Fruit fly (Drosophila melanogaster) S2 (cell line): ENCODE results near the gene Prx6a.
A peak's percentile ranks its signal among the peaks of the same experiment; 100 is the strongest.

ENCODE experiments used
- CG8478 ChIP-seq: fragments of >200 bp; optimal IDR thresholded peaks from 2 replicates; lab custom pipeline; 2018
- CTCF ChIP-seq, 2 experiments: fragments of >200 bp; optimal IDR thresholded peaks; 2 replicates each; lab custom pipeline; 2018

dm6 chr2L:2856960-2857584 is 21.0 kb downstream of the Prx6a start, which contains the start of gene CG2991:
- TF ChIP-seq CG8478 (lab: Kevin White, UChicago) (no peak), CTCF (optimal IDR thresholded peaks at IDR 0.05; lab: Kevin White, UChicago) (peak; percentile 7 to 57)
